Worm (Caenorhabditis elegans) whole organism, L1 larva: ENCODE measurements around the gene nhr-122.

Experiments used
- C04F5.9 ChIP-seq: sonication (generic microtip); optimal IDR thresholded peaks from 2 replicates; lab custom pipeline; 2016; ENCODE audit warnings: missing genetic modification characterization, missing compliant biosample characterization
- C16A3.4 ChIP-seq: fragments of 150-350 bp; optimal IDR thresholded peaks from 2 replicates; lab custom pipeline; 2014; ENCODE audit warnings: missing biosample characterization, missing genetic modification characterization
- C34B4.2 ChIP-seq: sonication (generic microtip); optimal IDR thresholded peaks from 2 replicates; lab custom pipeline; 2017; ENCODE audit warnings: mild to moderate bottlenecking, missing genetic modification characterization, missing compliant biosample characterization
- F16B12.6 ChIP-seq: fragments of 150-350 bp; optimal IDR thresholded peaks from 2 replicates; lab custom pipeline; 2014; ENCODE audit warnings: missing biosample characterization, missing genetic modification characterization
- Y116A8C.19 ChIP-seq: sonication (generic microtip); optimal IDR thresholded peaks from 2 replicates; lab custom pipeline; 2016; ENCODE audit warnings: missing compliant biosample characterization, missing genetic modification characterization, borderline replicate concordance
- aha-1 ChIP-seq: fragments of 150-350 bp; optimal IDR thresholded peaks from 2 replicates; lab custom pipeline; 2014; ENCODE audit warnings: missing biosample characterization, missing genetic modification characterization
- ceh-63 ChIP-seq: fragments of 200-800 bp; sonication (Bioruptor generic); optimal IDR thresholded peaks from 2 replicates; lab custom pipeline; 2018; ENCODE audit warnings: mild to moderate bottlenecking, missing genetic modification characterization, missing compliant biosample characterization
- ceh-82 ChIP-seq, 3 experiments: fragments of 150-350 bp in 1 of 3; sonication (generic microtip) in 2 of 3; optimal IDR thresholded peaks; 2 replicates each; lab custom pipeline; 2014 to 2017; ENCODE audit warnings: missing biosample characterization in 3 of 3, missing genetic modification characterization in 3 of 3
- ces-1 ChIP-seq: fragments of 150-350 bp; optimal IDR thresholded peaks from 2 replicates; lab custom pipeline; 2014; ENCODE audit warnings: missing biosample characterization, missing genetic modification reagents, missing genetic modification characterization
- dpl-1 ChIP-seq, 3 experiments: fragments of 150-350 bp in 2 of 3; sonication (generic microtip) in 1 of 3; optimal IDR thresholded peaks; 2 replicates each; lab custom pipeline; 2014 to 2017; ENCODE audit warnings: missing biosample characterization in 3 of 3, missing genetic modification characterization in 3 of 3, missing genetic modification reagents in 3 of 3
- efl-1 ChIP-seq, 4 experiments: fragments of 150-350 bp; optimal IDR thresholded peaks in 3 of 4; peaks in 1 of 4; 1 replicate in 1 of 4; 2 replicates in 3 of 4; lab custom pipeline; 2014; ENCODE audit warnings: missing biosample characterization in 2 of 4, missing genetic modification characterization in 2 of 4, missing genetic modification reagents in 2 of 4
- egl-13 ChIP-seq: sonication (generic microtip); optimal IDR thresholded peaks from 2 replicates; lab custom pipeline; 2016; ENCODE audit warnings: missing genotype, missing genetic modification reagents, missing genetic modification characterization, missing compliant biosample characterization
- egl-27 ChIP-seq, 2 experiments: fragments of 150-350 bp in 1 of 2; sonication (generic microtip); optimal IDR thresholded peaks; 3 replicates each; lab custom pipeline; 2017 to 2018; ENCODE audit warnings: missing biosample characterization in 2 of 2, missing genetic modification characterization in 2 of 2, missing genetic modification reagents in 2 of 2
- elt-3 ChIP-seq, 6 experiments: fragments of 150-350 bp in 1 of 6; sonication (generic microtip); optimal IDR thresholded peaks; 2 replicates each; lab custom pipeline; 2017 to 2018; ENCODE audit warnings: missing biosample characterization in 6 of 6, missing genetic modification characterization in 6 of 6, inconsistent platforms in 1 of 6
- ets-5 ChIP-seq: fragments of 200-800 bp; sonication (Bioruptor generic); IDR thresholded peaks from 2 replicates; pipeline ENCODE4 v1.3.6; 2022; ENCODE audit warnings: missing genetic modification characterization, missing compliant biosample characterization
- fkh-8 ChIP-seq: sonication (generic microtip); optimal IDR thresholded peaks from 2 replicates; lab custom pipeline; 2016; ENCODE audit warnings: mild to moderate bottlenecking, missing genetic modification characterization, missing compliant biosample characterization
- hpl-2 ChIP-seq: fragments of 150-350 bp; optimal IDR thresholded peaks from 2 replicates; lab custom pipeline; 2014; ENCODE audit warnings: missing biosample characterization, missing genetic modification reagents, missing genetic modification characterization
- lin-15B ChIP-seq: fragments of 150-350 bp; sonication (generic microtip); optimal IDR thresholded peaks from 3 replicates; lab custom pipeline; 2014; ENCODE audit warnings: missing biosample characterization, missing genetic modification characterization
- lir-3 ChIP-seq: sonication (generic microtip); optimal IDR thresholded peaks from 2 replicates; lab custom pipeline; 2016; ENCODE audit warnings: mild to moderate bottlenecking, missing genetic modification characterization, moderate library complexity, missing compliant biosample characterization; ENCODE audit not compliant: poor library complexity
- mab-9 ChIP-seq: fragments of 200-800 bp; sonication (Bioruptor generic); IDR thresholded peaks from 2 replicates; pipeline ENCODE4 v1.3.6; 2022; ENCODE audit warnings: missing genetic modification reagents, missing genetic modification characterization, missing compliant biosample characterization
- mdl-1 ChIP-seq, 2 experiments: fragments of 150-350 bp; optimal IDR thresholded peaks; 2 replicates each; lab custom pipeline; 2014 to 2017; ENCODE audit warnings: missing biosample characterization in 2 of 2, missing genetic modification characterization in 2 of 2, inconsistent platforms in 1 of 2
- nhr-12 ChIP-seq: sonication (generic microtip); optimal IDR thresholded peaks from 2 replicates; lab custom pipeline; 2017; ENCODE audit warnings: missing biosample characterization, missing genetic modification characterization
- nhr-20 ChIP-seq: sonication (generic microtip); optimal IDR thresholded peaks from 2 replicates; lab custom pipeline; 2016; ENCODE audit warnings: mild to moderate bottlenecking, missing genetic modification characterization, missing compliant biosample characterization
- nhr-71 ChIP-seq: sonication (generic microtip); optimal IDR thresholded peaks from 2 replicates; lab custom pipeline; 2016; ENCODE audit warnings: mild to moderate bottlenecking, missing genetic modification characterization, moderate library complexity, missing compliant biosample characterization
- nhr-84 ChIP-seq: sonication (generic microtip); optimal IDR thresholded peaks from 2 replicates; lab custom pipeline; 2017; ENCODE audit warnings: missing biosample characterization, missing genetic modification characterization
- nhr-85 ChIP-seq: sonication (generic microtip); peaks from one replicate; lab custom pipeline; 2016; ENCODE audit warnings: missing genetic modification characterization, inconsistent platforms, missing compliant biosample characterization
- nhr-90 ChIP-seq: sonication (generic microtip); optimal IDR thresholded peaks from 2 replicates; lab custom pipeline; 2016; ENCODE audit warnings: mild to moderate bottlenecking, missing genetic modification characterization, missing compliant biosample characterization; ENCODE audit not compliant: poor library complexity
- skn-1 ChIP-seq: fragments of 150-350 bp; optimal IDR thresholded peaks from 2 replicates; lab custom pipeline; 2014; ENCODE audit warnings: missing biosample characterization, missing genetic modification characterization
- snpc-4 ChIP-seq: fragments of 150-350 bp; optimal IDR thresholded peaks from 2 replicates; lab custom pipeline; 2014; ENCODE audit warnings: missing biosample characterization, missing genetic modification characterization
- snu-23 ChIP-seq: sonication (generic microtip); optimal IDR thresholded peaks from 2 replicates; lab custom pipeline; 2016; ENCODE audit warnings: missing genetic modification characterization, missing compliant biosample characterization
- sptf-1 ChIP-seq: fragments of 150-350 bp; optimal IDR thresholded peaks from 2 replicates; lab custom pipeline; 2014; ENCODE audit warnings: missing biosample characterization, missing genetic modification characterization
- tbx-2 ChIP-seq: sonication (generic microtip); optimal IDR thresholded peaks from 2 replicates; lab custom pipeline; 2016; ENCODE audit warnings: missing genetic modification characterization, missing compliant biosample characterization
- tlp-1 ChIP-seq: fragments of 150-350 bp; optimal IDR thresholded peaks from 2 replicates; lab custom pipeline; 2014; ENCODE audit warnings: missing biosample characterization, missing genetic modification characterization
- unc-30 ChIP-seq: sonication (generic microtip); optimal IDR thresholded peaks from 2 replicates; lab custom pipeline; 2017; ENCODE audit warnings: missing biosample characterization, missing genetic modification characterization
- unc-62 ChIP-seq: fragments of 150-350 bp; optimal IDR thresholded peaks from 2 replicates; lab custom pipeline; 2014; ENCODE audit warnings: missing biosample characterization, missing genetic modification reagents, missing genetic modification characterization
- vab-15 ChIP-seq: sonication (generic microtip); optimal IDR thresholded peaks from 2 replicates; lab custom pipeline; 2017; ENCODE audit warnings: missing genotype, mild to moderate bottlenecking, missing genetic modification characterization, missing compliant biosample characterization
- xbp-1 ChIP-seq: sonication (generic microtip); optimal IDR thresholded peaks from 2 replicates; lab custom pipeline; 2016; ENCODE audit warnings: missing genetic modification characterization, missing compliant biosample characterization
- ztf-11 ChIP-seq, 2 experiments: sonication (generic microtip); optimal IDR thresholded peaks; 2 replicates each; lab custom pipeline; 2016 to 2017; ENCODE audit warnings: missing genetic modification characterization in 2 of 2, missing biosample characterization in 1 of 2, missing compliant biosample characterization in 1 of 2

Gene nhr-122

ce11 chrIV:1595802-1596201 lies 17.9 kb upstream of the nhr-122 start, which contains the start of gene npp-8 (continued):
- TF ChIP-seq mab-9 (GFP tag; lab: Robert Waterston, UW) (peak; percentile 77), mdl-1 (tag; optimal IDR thresholded peaks at IDR 0.05; lab: Kevin White, UChicago) (peak in 1 of 2 experiments; percentile 64), C04F5.9 (tag; lab: Kevin White, UChicago) (peak; percentile 78), nhr-71 (tag; lab: Kevin White, UChicago) (peak; percentile 94), ceh-82 (tag; optimal IDR thresholded peaks at IDR 0.05; lab: Kevin White, UChicago) (peak; percentile 81 to 94 (median 83)), aha-1 (tag; lab: Kevin White, UChicago) (no peak)

ce11 chrIV:1597018-1597417 lies 16.7 kb upstream of the nhr-122 start, which contains the start of gene ced-2:
TSS of gene ced-2 (plus strand) at chrIV:1597318.
- TF ChIP-seq xbp-1 (tag; lab: Kevin White, UChicago), result no peak
- TF ChIP-seq tlp-1 (tag; lab: Kevin White, UChicago), result no peak
- TF ChIP-seq efl-1 (optimal IDR thresholded peaks at IDR 0.05; lab: Kevin White, UChicago), result no peak
- TF ChIP-seq efl-1 (GFP tag; optimal IDR thresholded peaks at IDR 0.05 in 1 of 2; lab: Kevin White, UChicago), result no peak
- TF ChIP-seq aha-1 (tag; lab: Kevin White, UChicago), result no peak
- no peak for TF ChIP-seq fkh-8
- no peak for TF ChIP-seq lin-15B (tag; lab: Kevin White, UChicago)
- TF ChIP-seq C34B4.2 (tag; lab: Kevin White, UChicago), result no peak
- no peak for TF ChIP-seq ceh-82 (tag; optimal IDR thresholded peaks at IDR 0.05; lab: Kevin White, UChicago)
- TF ChIP-seq snpc-4 (tag; lab: Kevin White, UChicago), result no peak
- no peak for TF ChIP-seq unc-30 (tag; lab: Kevin White, UChicago)
- no peak for TF ChIP-seq nhr-85
- TF ChIP-seq ets-5 (GFP tag; lab: Robert Waterston, UW), result no peak
- TF ChIP-seq F16B12.6 (tag; lab: Kevin White, UChicago), result no peak
- TF ChIP-seq unc-62 (GFP tag; lab: Kevin White, UChicago), result no peak
- no peak for TF ChIP-seq sptf-1 (tag; lab: Kevin White, UChicago)
- no peak for TF ChIP-seq snu-23 (GFP tag; lab: Kevin White, UChicago)
- no peak for TF ChIP-seq ztf-11 (tag; optimal IDR thresholded peaks at IDR 0.05; lab: Kevin White, UChicago)

DNA sequence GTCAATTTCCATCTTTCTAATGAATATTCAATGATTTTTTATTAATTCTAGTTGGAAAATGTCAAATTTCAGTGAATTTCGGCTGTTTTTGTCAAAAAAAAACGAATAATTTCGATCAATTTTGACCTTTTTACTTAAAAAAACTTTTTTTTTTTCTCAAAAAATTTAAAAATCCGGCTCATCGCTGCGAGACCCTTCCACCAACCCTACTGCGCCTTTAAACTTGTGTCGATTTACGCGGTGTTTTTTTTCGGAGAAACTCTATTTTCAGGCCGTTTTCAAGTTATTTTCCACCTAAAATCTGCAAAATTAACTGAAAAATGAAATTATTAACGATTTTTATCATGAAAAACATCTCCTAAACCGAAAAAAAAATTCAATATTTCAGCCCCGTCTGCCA lies 12.9 kb upstream of the nhr-122 start:
- TF ChIP-seq dpl-1 (GFP tag; optimal IDR thresholded peaks at IDR 0.05; lab: Kevin White, UChicago) (peak in 1 of 3 experiments; percentile 4), C16A3.4 (tag; lab: Kevin White, UChicago) (no peak), nhr-12 (tag; lab: Kevin White, UChicago) (no peak), elt-3 (tag; optimal IDR thresholded peaks at IDR 0.05; lab: Kevin White, UChicago) (no peak), Y116A8C.19 (tag; lab: Kevin White, UChicago) (no peak), efl-1 (optimal IDR thresholded peaks at IDR 0.05; lab: Kevin White, UChicago) (peak in 1 of 2 experiments; percentile 54), efl-1 (GFP tag; optimal IDR thresholded peaks at IDR 0.05 in 1 of 2; lab: Kevin White, UChicago) (peak in 1 of 2 experiments; percentile 8)

- TF ChIP-seq lir-3 (tag; lab: Kevin White, UChicago), result no peak
- no peak for TF ChIP-seq nhr-84 (tag; lab: Kevin White, UChicago)
- no peak for TF ChIP-seq unc-62 (GFP tag; lab: Kevin White, UChicago)
- TF ChIP-seq egl-27 (tag; optimal IDR thresholded peaks at IDR 0.05; lab: Kevin White, UChicago), result no peak
- TF ChIP-seq hpl-2 (GFP tag; lab: Kevin White, UChicago), result no peak
- TF ChIP-seq ces-1 (GFP tag; lab: Kevin White, UChicago), result no peak
- no peak for TF ChIP-seq vab-15
- no peak for TF ChIP-seq skn-1 (tag; lab: Kevin White, UChicago)
- no peak for TF ChIP-seq nhr-20
- no peak for TF ChIP-seq snu-23 (GFP tag; lab: Kevin White, UChicago)
- TF ChIP-seq dpl-1 (GFP tag; optimal IDR thresholded peaks at IDR 0.05; lab: Kevin White, UChicago), result no peak
- no peak for TF ChIP-seq ceh-63 (GFP tag; lab: Kevin White, UChicago)
- no peak for TF ChIP-seq tbx-2 (tag; lab: Kevin White, UChicago)
- TF ChIP-seq sptf-1 (tag; lab: Kevin White, UChicago), result no peak
- no peak for TF ChIP-seq Y116A8C.19 (tag; lab: Kevin White, UChicago)
- no peak for TF ChIP-seq efl-1 (optimal IDR thresholded peaks at IDR 0.05; lab: Kevin White, UChicago)
- no peak for TF ChIP-seq efl-1 (GFP tag; optimal IDR thresholded peaks at IDR 0.05 in 1 of 2; lab: Kevin White, UChicago)
- TF ChIP-seq egl-13 (tag; lab: Kevin White, UChicago), result no peak
- TF ChIP-seq mdl-1 (tag; optimal IDR thresholded peaks at IDR 0.05; lab: Kevin White, UChicago), result no peak
- TF ChIP-seq nhr-90, result no peak
Observed at ce11 chrIV:1601357-1601756, 12.3 kb upstream of the nhr-122 start, which contains the start of gene set-23. TSS of gene set-23 (plus strand) at chrIV:1601657.
